Fruit fly (Drosophila melanogaster): Measurements from ENCODE around the gene CG43867.

DNA sequence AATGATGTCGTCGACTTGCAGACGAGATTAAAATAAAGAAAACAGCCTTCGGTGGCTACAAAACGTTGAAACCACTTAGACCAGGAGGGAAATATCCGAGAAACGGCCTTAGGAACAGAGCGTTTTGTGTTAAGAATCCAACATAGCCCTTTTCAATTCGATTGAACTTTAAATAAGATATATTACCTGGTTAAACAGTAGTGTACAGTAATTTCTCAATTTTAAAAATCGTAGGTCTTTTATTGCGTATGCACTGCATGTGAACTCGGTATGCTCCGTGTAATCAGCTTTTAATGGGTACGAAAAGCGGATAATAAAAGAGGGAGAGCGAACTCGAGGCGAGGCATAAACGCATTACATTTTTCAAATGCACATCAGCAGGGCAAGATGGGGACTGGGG lies 89.8 kb downstream of the CG43867 start:
- TF ChIP-seq tj (GFP tag; optimal IDR thresholded peaks at IDR 0.05) (no peak), cic (GFP tag; optimal IDR thresholded peaks at IDR 0.05) (no peak), Mnt (GFP tag; optimal IDR thresholded peaks at IDR 0.05) (no peak), CG7101 (tag; optimal IDR thresholded peaks at IDR 0.05) (no peak), CG1620 (GFP tag; optimal IDR thresholded peaks at IDR 0.05) (no peak), pad (GFP tag; optimal IDR thresholded peaks at IDR 0.05) (no peak), cnc (optimal IDR thresholded peaks at IDR 0.05) (no peak), CG11617 (GFP tag; optimal IDR thresholded peaks at IDR 0.05) (no peak), toe (GFP tag; optimal IDR thresholded peaks at IDR 0.05) (no peak), CG33017 (tag; optimal IDR thresholded peaks at IDR 0.05) (no peak), ovo (GFP tag; optimal IDR thresholded peaks at IDR 0.05) (no peak), CG5204 (GFP tag; optimal IDR thresholded peaks at IDR 0.05) (no peak), CG7045 (GFP tag; optimal IDR thresholded peaks at IDR 0.05) (no peak), Crg-1 (GFP tag; optimal IDR thresholded peaks at IDR 0.05) (no peak)

Measured in whole organism, adult.